Worm (Caenorhabditis elegans): ENCODE results near the gene nra-1.

- TF ChIP-seq ama-1 (optimal IDR thresholded peaks at IDR 0.05), result no peak
- no peak for TF ChIP-seq hmbx-1 (tag; optimal IDR thresholded peaks at IDR 0.05)
- no peak for TF ChIP-seq tra-4 (tag; optimal IDR thresholded peaks at IDR 0.05)
- TF ChIP-seq ceh-36 (tag; optimal IDR thresholded peaks at IDR 0.05), result no peak
- TF ChIP-seq B0310.2 (tag; optimal IDR thresholded peaks at IDR 0.05), result no peak
- no peak for TF ChIP-seq tbx-11 (GFP tag; IDR thresholded peaks at IDR 0.05)
- no peak for TF ChIP-seq aly-1 (tag; optimal IDR thresholded peaks at IDR 0.05)
- TF ChIP-seq ceh-13 (GFP tag; optimal IDR thresholded peaks at IDR 0.05), result no peak
- no peak for TF ChIP-seq pes-1 (GFP tag; IDR thresholded peaks at IDR 0.05)
- TF ChIP-seq hnd-1 (tag; optimal IDR thresholded peaks at IDR 0.05), result no peak
- no peak for TF ChIP-seq hmg-4 (GFP tag; optimal IDR thresholded peaks at IDR 0.05)
- no peak for TF ChIP-seq sea-1 (GFP tag; conservative IDR thresholded peaks at IDR 0.05)
- no peak for TF ChIP-seq flt-1 (GFP tag; IDR thresholded peaks at IDR 0.05)
These were observed 51.1 kb downstream of the nra-1 start for ce11 chrIV:17232899-17233298.

Measured in whole organism, early embryonic.